Fruit fly (Drosophila melanogaster) Kc167 (cell line): ENCODE results near the gene GlnRS.

Source experiments
- Myc ChIP-seq: fragments of >200 bp; optimal IDR thresholded peaks from 2 replicates; lab custom pipeline; 2017; ENCODE audit warnings: missing external identifiers
- Sin3A ChIP-seq: fragments of >200 bp; optimal IDR thresholded peaks from 2 replicates; lab custom pipeline; 2018; ENCODE audit warnings: missing external identifiers
- h ChIP-seq: fragments of >200 bp; optimal IDR thresholded peaks from 3 replicates; lab custom pipeline; 2018; ENCODE audit warnings: missing external identifiers
- psq ChIP-seq: fragments of >200 bp; optimal IDR thresholded peaks from 2 replicates; lab custom pipeline; 2017; ENCODE audit warnings: missing external identifiers

dm6 chr3R:25239880-25240279 is 25.6 kb downstream of the GlnRS start, which contains the start of gene to:
- no peak for TF ChIP-seq Sin3A (lab: Kevin White, UChicago)
- TF ChIP-seq psq: no peak
- TF ChIP-seq h: no peak
- no peak for TF ChIP-seq Myc (lab: Kevin White, UChicago)
